Fruit fly (Drosophila melanogaster) whole organism, embryonic: Measurements from ENCODE around the gene MTF-1.

Experiments used
- ATbp ChIP-seq: fragments of 200-800 bp; sonication (Bioruptor generic); optimal IDR thresholded peaks from 2 replicates; lab custom pipeline; 2017; ENCODE audit warnings: missing biosample characterization, mild to moderate bottlenecking, missing genetic modification characterization, missing genetic modification reagents
- B-H1 ChIP-seq: fragments of 200-800 bp; sonication (Bioruptor generic); IDR thresholded peaks from 3 replicates; pipeline ENCODE4 v1.3.6; 2022; ENCODE audit warnings: missing biosample characterization, missing genetic modification characterization
- CG1024 ChIP-seq: fragments of 200-800 bp; sonication (Bioruptor generic); IDR thresholded peaks from 2 replicates; pipeline ENCODE4 v1.3.6; 2022; ENCODE audit warnings: missing biosample characterization, missing genetic modification characterization
- CG11247 ChIP-seq: fragments of 200-800 bp; sonication (Bioruptor generic); IDR thresholded peaks from 2 replicates; pipeline ENCODE4 v1.3.6; 2022; ENCODE audit warnings: missing biosample characterization, missing genetic modification characterization
- CG12299 ChIP-seq: fragments of 200-800 bp; sonication (Bioruptor generic); optimal IDR thresholded peaks from 2 replicates; lab custom pipeline; 2018; ENCODE audit warnings: missing biosample characterization, mild to moderate bottlenecking, missing genetic modification characterization
- CG12769 ChIP-seq: fragments of 200-800 bp; sonication (Bioruptor generic); optimal IDR thresholded peaks from 2 replicates; lab custom pipeline; 2019; ENCODE audit warnings: missing biosample characterization, mild to moderate bottlenecking, missing genetic modification characterization, moderate library complexity
- CG13287 ChIP-seq: fragments of 200-800 bp; sonication (Bioruptor generic); IDR thresholded peaks from 2 replicates; pipeline ENCODE4 v1.3.6; 2022; ENCODE audit warnings: missing biosample characterization, missing genetic modification characterization; ENCODE audit not compliant: partially characterized antibody
- CG14710 ChIP-seq: fragments of 200-800 bp; sonication (Bioruptor generic); optimal IDR thresholded peaks from 3 replicates; lab custom pipeline; 2019; ENCODE audit warnings: missing biosample characterization, mild to moderate bottlenecking, missing genetic modification characterization, moderate library complexity
- CG16813 ChIP-seq: fragments of 200-800 bp; sonication (Bioruptor generic); IDR thresholded peaks from 3 replicates; pipeline ENCODE4 v1.3.6; 2022; ENCODE audit warnings: missing biosample characterization, missing genetic modification characterization; ENCODE audit not compliant: partially characterized antibody
- CG16863 ChIP-seq: fragments of 200-800 bp; sonication (Bioruptor generic); optimal IDR thresholded peaks from 3 replicates; lab custom pipeline; 2016; ENCODE audit warnings: missing biosample characterization, missing genetic modification characterization
- CG17568 ChIP-seq: fragments of 200-800 bp; sonication (Bioruptor generic); optimal IDR thresholded peaks from 2 replicates; lab custom pipeline; 2018; ENCODE audit warnings: missing biosample characterization, mild to moderate bottlenecking, missing genetic modification characterization, moderate library complexity
- CG2116 ChIP-seq: fragments of 200-800 bp; sonication (Bioruptor generic); optimal IDR thresholded peaks from 3 replicates; lab custom pipeline; 2018; ENCODE audit warnings: missing biosample characterization, mild to moderate bottlenecking, missing genetic modification characterization
- CG3065 ChIP-seq: fragments of 200-800 bp; sonication (Bioruptor generic); optimal IDR thresholded peaks from 2 replicates; lab custom pipeline; 2016; ENCODE audit warnings: missing biosample characterization, missing genetic modification characterization
- CG31388 ChIP-seq: fragments of 200-800 bp; sonication (Bioruptor generic); optimal IDR thresholded peaks from 2 replicates; lab custom pipeline; 2016; ENCODE audit warnings: missing biosample characterization, missing genetic modification characterization
- CG3281 ChIP-seq: fragments of 200-800 bp; sonication (Bioruptor generic); optimal IDR thresholded peaks from 3 replicates; lab custom pipeline; 2017; ENCODE audit warnings: missing biosample characterization, mild to moderate bottlenecking, missing genetic modification characterization
- CG34224 ChIP-seq: fragments of 200-800 bp; sonication (Bioruptor generic); IDR thresholded peaks from 3 replicates; pipeline ENCODE4 v1.3.6; 2022; ENCODE audit warnings: missing biosample characterization, missing genetic modification characterization; ENCODE audit not compliant: partially characterized antibody
- CG34376 ChIP-seq: fragments of 200-800 bp; sonication (Bioruptor generic); optimal IDR thresholded peaks from 2 replicates; lab custom pipeline; 2018; ENCODE audit warnings: missing biosample characterization, mild to moderate bottlenecking, missing genetic modification characterization
- CG5245 ChIP-seq: fragments of 200-800 bp; sonication (Bioruptor generic); optimal IDR thresholded peaks from 3 replicates; lab custom pipeline; 2016; ENCODE audit warnings: missing biosample characterization, missing genetic modification characterization
- CG6654 ChIP-seq: fragments of 200-800 bp; sonication (Bioruptor generic); optimal IDR thresholded peaks from 2 replicates; lab custom pipeline; 2017; ENCODE audit warnings: missing biosample characterization, mild to moderate bottlenecking, missing genetic modification characterization
- CG6689 ChIP-seq: fragments of 200-800 bp; sonication (Bioruptor generic); IDR thresholded peaks from 2 replicates; pipeline ENCODE4 v1.3.6; 2022; ENCODE audit warnings: missing biosample characterization, missing genetic modification characterization
- CG7987 ChIP-seq: fragments of 200-800 bp; sonication (Bioruptor generic); optimal IDR thresholded peaks from 2 replicates; lab custom pipeline; 2018; ENCODE audit warnings: missing biosample characterization, mild to moderate bottlenecking, missing genetic modification characterization, moderate library complexity
- CG8765 ChIP-seq: fragments of 200-800 bp; sonication (Bioruptor generic); IDR thresholded peaks from 2 replicates; pipeline ENCODE4 v1.3.6; 2022; ENCODE audit warnings: missing biosample characterization, missing genetic modification characterization
- CG9727 ChIP-seq: fragments of 200-800 bp; sonication (Bioruptor generic); optimal IDR thresholded peaks from 3 replicates; lab custom pipeline; 2017; ENCODE audit warnings: missing biosample characterization, mild to moderate bottlenecking, missing genetic modification characterization
- CoRest ChIP-seq: fragments of 200-800 bp; sonication (Bioruptor generic); optimal IDR thresholded peaks from 3 replicates; lab custom pipeline; 2018; ENCODE audit warnings: missing biosample characterization, mild to moderate bottlenecking, missing genetic modification characterization, moderate library complexity
- Dip2 ChIP-seq: fragments of 200-800 bp; sonication (Bioruptor generic); IDR thresholded peaks from 2 replicates; pipeline ENCODE4 v1.3.6; 2022; ENCODE audit warnings: missing biosample characterization, missing genetic modification characterization
- Dip3 ChIP-seq: fragments of 200-800 bp; sonication (Bioruptor generic); optimal IDR thresholded peaks from 3 replicates; lab custom pipeline; 2016; ENCODE audit warnings: missing biosample characterization, missing genetic modification characterization
- Elba2 ChIP-seq: fragments of 200-800 bp; sonication (Bioruptor generic); optimal IDR thresholded peaks from 3 replicates; lab custom pipeline; 2016; ENCODE audit warnings: missing biosample characterization, missing genetic modification characterization
- HHEX ChIP-seq: fragments of 200-800 bp; sonication (Bioruptor generic); optimal IDR thresholded peaks from 3 replicates; lab custom pipeline; 2017; ENCODE audit warnings: missing biosample characterization, mild to moderate bottlenecking, missing genetic modification characterization, missing genetic modification reagents
- Lpt ChIP-seq: fragments of >200 bp; optimal IDR thresholded peaks from 2 replicates; lab custom pipeline; 2018; ENCODE audit warnings: missing biosample characterization, missing genetic modification characterization
- NFAT ChIP-seq: fragments of 200-800 bp; sonication (Bioruptor generic); IDR thresholded peaks from 2 replicates; pipeline ENCODE4 v1.3.6; 2022; ENCODE audit warnings: missing biosample characterization, missing genetic modification characterization
- Rfx ChIP-seq: fragments of 200-800 bp; sonication (Bioruptor generic); IDR thresholded peaks from 2 replicates; pipeline ENCODE4 v1.3.6; 2022; ENCODE audit warnings: missing biosample characterization, missing genetic modification characterization
- Sox102F ChIP-seq: fragments of 200-800 bp; sonication (Bioruptor generic); optimal IDR thresholded peaks from 2 replicates; lab custom pipeline; 2018; ENCODE audit warnings: missing biosample characterization, mild to moderate bottlenecking, missing genetic modification characterization, moderate library complexity
- TFAM ChIP-seq: fragments of 200-800 bp; sonication (Bioruptor generic); optimal IDR thresholded peaks from 2 replicates; lab custom pipeline; 2017; ENCODE audit warnings: missing biosample characterization, missing genetic modification characterization, inconsistent platforms
- Trl ChIP-seq, 3 experiments: fragments of >200 bp in 2 of 3; fragments of 200-800 bp in 1 of 3; sonication (Bioruptor generic) in 1 of 3; optimal IDR thresholded peaks; 2 replicates in 1 of 3; 3 replicates in 2 of 3; lab custom pipeline; 2016 to 2017; ENCODE audit warnings: missing biosample characterization in 1 of 3, missing genetic modification characterization in 1 of 3
- Xrp1 ChIP-seq: fragments of 200-800 bp; sonication (Bioruptor generic); IDR thresholded peaks from 2 replicates; pipeline ENCODE4 v1.3.6; 2022; ENCODE audit warnings: missing biosample characterization, missing genetic modification characterization
- ap ChIP-seq: fragments of 200-800 bp; sonication (Bioruptor generic); IDR thresholded peaks from 2 replicates; pipeline ENCODE4 v1.3.6; 2022; ENCODE audit warnings: missing biosample characterization, missing genetic modification characterization
- ato ChIP-seq: fragments of 200-800 bp; sonication (Bioruptor generic); IDR thresholded peaks from 2 replicates; pipeline ENCODE4 v1.3.6; 2022; ENCODE audit warnings: missing biosample characterization, missing genetic modification characterization; ENCODE audit not compliant: partially characterized antibody
- bowl ChIP-seq: fragments of 200-800 bp; sonication (Bioruptor generic); IDR thresholded peaks from 2 replicates; pipeline ENCODE4 v1.3.6; 2022; ENCODE audit warnings: missing biosample characterization, missing genetic modification characterization
- cas ChIP-seq: fragments of 200-800 bp; sonication (Bioruptor generic); IDR thresholded peaks from 2 replicates; pipeline ENCODE4 v1.3.6; 2022; ENCODE audit warnings: missing biosample characterization, missing genetic modification characterization
- cwo ChIP-seq: fragments of 200-800 bp; sonication (Bioruptor generic); optimal IDR thresholded peaks from 3 replicates; lab custom pipeline; 2017; ENCODE audit warnings: missing biosample characterization, missing genetic modification characterization, mild to moderate bottlenecking, moderate library complexity, missing genetic modification reagents
- gcm2 ChIP-seq: fragments of 200-800 bp; sonication (Bioruptor generic); optimal IDR thresholded peaks from 2 replicates; lab custom pipeline; 2016; ENCODE audit warnings: missing biosample characterization, missing genetic modification characterization
- gem ChIP-seq: fragments of 200-800 bp; sonication (Bioruptor generic); optimal IDR thresholded peaks from 2 replicates; lab custom pipeline; 2019; ENCODE audit warnings: missing biosample characterization, mild to moderate bottlenecking, missing genetic modification characterization, moderate library complexity
- mld ChIP-seq: fragments of 200-800 bp; sonication (Bioruptor generic); IDR thresholded peaks from 3 replicates; pipeline ENCODE4 v1.3.6; 2022; ENCODE audit warnings: missing biosample characterization, missing genetic modification characterization; ENCODE audit not compliant: partially characterized antibody
- pan ChIP-seq, 4 experiments: fragments of >200 bp in 3 of 4; fragments of 200-800 bp in 1 of 4; sonication (Bioruptor generic) in 1 of 4; optimal IDR thresholded peaks in 3 of 4; IDR thresholded peaks in 1 of 4; 2 replicates each; pipeline versions ENCODE4 v1.3.6 to Lab custom; 2017 to 2022; ENCODE audit warnings: missing biosample characterization in 2 of 4, missing genetic modification characterization in 2 of 4, mixed read lengths in 1 of 4
- pfk ChIP-seq: fragments of 200-800 bp; sonication (Bioruptor generic); optimal IDR thresholded peaks from 2 replicates; lab custom pipeline; 2018; ENCODE audit warnings: missing biosample characterization, mild to moderate bottlenecking, missing genetic modification characterization, moderate library complexity
- pita ChIP-seq: fragments of 200-800 bp; sonication (Bioruptor generic); optimal IDR thresholded peaks from 2 replicates; lab custom pipeline; 2017; ENCODE audit warnings: missing biosample characterization, mild to moderate bottlenecking, missing genetic modification characterization
- sob ChIP-seq: fragments of 200-800 bp; sonication (Bioruptor generic); IDR thresholded peaks from 2 replicates; pipeline ENCODE4 v1.3.6; 2022; ENCODE audit warnings: missing biosample characterization, missing genetic modification characterization
- zen ChIP-seq: fragments of 200-800 bp; sonication (Bioruptor generic); optimal IDR thresholded peaks from 3 replicates; lab custom pipeline; 2018; ENCODE audit warnings: missing biosample characterization, mild to moderate bottlenecking, missing genetic modification characterization, moderate library complexity

MTF-1 gene

DNA sequence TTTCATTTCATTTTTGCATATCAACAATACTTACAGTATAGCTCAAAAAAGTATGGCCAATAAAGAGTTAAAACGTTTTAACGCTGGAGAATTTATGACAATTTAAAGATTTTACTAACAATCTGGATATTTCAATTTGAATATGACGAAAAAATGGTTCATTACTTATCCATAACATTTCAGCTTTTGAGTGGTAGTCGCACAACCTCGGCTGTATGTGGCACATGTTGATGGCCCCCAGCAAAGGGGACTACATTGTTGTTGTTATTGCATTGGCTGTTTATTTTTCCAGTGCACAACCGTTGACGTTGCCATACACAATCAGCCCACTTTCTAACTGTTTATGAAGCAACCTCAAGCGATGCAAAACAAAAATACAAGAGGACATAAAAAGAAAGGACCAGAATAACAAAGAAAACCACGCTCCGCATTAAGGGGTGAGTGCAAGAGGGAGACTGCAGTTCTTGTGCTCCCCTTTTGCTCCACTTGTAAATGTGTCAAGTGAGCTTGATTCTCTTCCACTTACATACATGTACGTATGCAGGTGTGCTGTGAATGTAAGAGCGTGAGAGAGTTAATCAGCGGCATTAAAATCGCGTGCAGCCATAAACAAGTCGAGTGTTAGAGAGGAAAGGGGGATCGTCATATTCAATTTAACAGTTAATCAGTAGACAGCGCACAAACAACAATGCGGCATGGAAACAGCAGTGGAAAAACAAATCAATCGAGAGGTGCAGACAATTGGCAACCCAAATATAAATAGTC, 9.9 kb upstream of the MTF-1 start (continued):
- TF ChIP-seq CG6654 (GFP tag; lab: Kevin White, UChicago) (no peak), ap (GFP tag; lab: Robert Waterston, UW) (peak; percentile 62), CG3281 (GFP tag; lab: Kevin White, UChicago) (peak; percentile 25), pfk (GFP tag; lab: Kevin White, UChicago) (no peak), mld (no peak), Xrp1 (GFP tag; lab: Robert Waterston, UW) (peak; percentile 63; the same call in 1 of the 2 replicates), Lpt (GFP tag; lab: Kevin White, UChicago) (no peak), Dip3 (no peak), pita (GFP tag; lab: Kevin White, UChicago) (no peak), gcm2 (GFP tag; lab: Kevin White, UChicago) (no peak), TFAM (GFP tag; lab: Kevin White, UChicago) (no peak), CG14710 (tag; lab: Kevin White, UChicago) (no peak), CG5245 (GFP tag; lab: Kevin White, UChicago) (no peak), CG34376 (GFP tag; lab: Kevin White, UChicago) (no peak), CG34224 (GFP tag; lab: Robert Waterston, UW) (no peak), ato (no peak), Elba2 (no peak), CoRest (tag; lab: Kevin White, UChicago) (peak; percentile 38), CG31388 (GFP tag; lab: Kevin White, UChicago) (no peak), CG1024 (peak; percentile 26; the same call in 1 of the 2 replicates), cas (GFP tag; lab: Robert Waterston, UW) (no peak), Trl (optimal IDR thresholded peaks at IDR 0.05; lab: Kevin White, UChicago) (peak in 1 of 2 experiments; percentile 1), Trl (GFP tag; optimal IDR thresholded peaks at IDR 0.05; lab: Kevin White, UChicago) (no peak), sob (GFP tag; lab: Robert Waterston, UW) (0 out of 2 replicates have a peak, but pooled peaks have one; percentile 7), CG16863 (GFP tag; lab: Kevin White, UChicago) (peak; percentile 7), CG13287 (GFP tag; lab: Robert Waterston, UW) (no peak), Dip2 (GFP tag; lab: Robert Waterston, UW) (no peak), Sox102F (GFP tag; lab: Kevin White, UChicago) (peak; percentile 77), CG17568 (GFP tag; lab: Kevin White, UChicago) (peak; percentile 29), cwo (no peak), CG9727 (GFP tag; lab: Kevin White, UChicago) (peak; percentile 43), ATbp (GFP tag; lab: Kevin White, UChicago) (peak; percentile 64), NFAT (GFP tag; lab: Robert Waterston, UW) (no peak), CG12299 (tag; lab: Kevin White, UChicago) (no peak), HHEX (GFP tag; lab: Kevin White, UChicago) (peak; percentile 42), CG11247 (GFP tag; lab: Robert Waterston, UW) (0 out of 2 replicates have a peak, but pooled peaks have one; percentile 19), CG6689 (GFP tag; lab: Robert Waterston, UW) (peak; percentile 65; the same call in 1 of the 2 replicates), CG12769 (tag; lab: Kevin White, UChicago) (no peak), Rfx (peak; percentile 51; the same call in 1 of the 2 replicates), gem (peak; percentile 72), CG8765 (GFP tag; lab: Robert Waterston, UW) (no peak), B-H1 (GFP tag; lab: Robert Waterston, UW) (no peak), pan (optimal IDR thresholded peaks at IDR 0.05; lab: Kevin White, UChicago) (no peak), pan (GFP tag; optimal IDR thresholded peaks at IDR 0.05 in 1 of 2, IDR thresholded peaks at IDR 0.05 in 1 of 2) (peak in 1 of 2 experiments; percentile 63), bowl (GFP tag; lab: Robert Waterston, UW) (no peak), CG3065 (no peak), CG16813 (GFP tag; lab: Robert Waterston, UW) (no peak), zen (tag; lab: Kevin White, UChicago) (no peak), CG2116 (GFP tag; lab: Kevin White, UChicago) (no peak), CG7987 (no peak)
